Worm (Caenorhabditis elegans) whole organism, L4 larva: Measurements from ENCODE around the gene clec-184.

ENCODE experiments used
- F26F4.8 ChIP-seq: fragments of 200-800 bp; sonication (Bioruptor generic); conservative IDR thresholded peaks from 2 replicates; pipeline ENCODE4 v1.3.6; 2022; ENCODE audit warnings: missing genetic modification characterization, missing compliant biosample characterization
- F49E8.2 ChIP-seq: sonication (generic microtip); optimal IDR thresholded peaks from 2 replicates; lab custom pipeline; 2016; ENCODE audit warnings: missing compliant biosample characterization, mild to moderate bottlenecking, missing genetic modification characterization, borderline replicate concordance
- T20F7.1 ChIP-seq: fragments of 200-800 bp; sonication (Bioruptor generic); optimal IDR thresholded peaks from 2 replicates; lab custom pipeline; 2018; ENCODE audit warnings: mild to moderate bottlenecking, missing genetic modification characterization, missing compliant biosample characterization
- Y105C5A.15 ChIP-seq: fragments of 200-800 bp; sonication (Bioruptor generic); IDR thresholded peaks from 2 replicates; pipeline ENCODE4 v1.3.6; 2022; ENCODE audit warnings: missing genetic modification characterization, missing compliant biosample characterization
- Y48G9A.11 ChIP-seq: fragments of 200-800 bp; sonication (Bioruptor generic); IDR thresholded peaks from 2 replicates; pipeline ENCODE4 v1.3.6; 2022; ENCODE audit warnings: missing genetic modification reagents, missing genetic modification characterization, missing compliant biosample characterization
- Y75B8A.6 ChIP-seq: fragments of 200-800 bp; sonication (Bioruptor generic); IDR thresholded peaks from 2 replicates; pipeline ENCODE4 v1.3.6; 2022; ENCODE audit warnings: missing genetic modification reagents, missing genetic modification characterization, missing compliant biosample characterization
- ZK337.2 ChIP-seq: fragments of 200-800 bp; sonication (Bioruptor generic); IDR thresholded peaks from 2 replicates; pipeline ENCODE4 v1.3.6; 2022; ENCODE audit warnings: missing genetic modification reagents, missing genetic modification characterization, missing compliant biosample characterization
- ceh-20 ChIP-seq: fragments of 200-800 bp; sonication (Bioruptor generic); IDR thresholded peaks from 2 replicates; pipeline ENCODE4 v1.3.6; 2022; ENCODE audit warnings: missing genetic modification reagents, missing genetic modification characterization, missing compliant biosample characterization
- ceh-32 ChIP-seq: sonication (generic microtip); optimal IDR thresholded peaks from 2 replicates; lab custom pipeline; 2016; ENCODE audit warnings: mild to moderate bottlenecking, missing genetic modification characterization, missing compliant biosample characterization; ENCODE audit not compliant: poor library complexity
- ceh-44 ChIP-seq: fragments of 200-800 bp; sonication (Bioruptor generic); IDR thresholded peaks from 2 replicates; pipeline ENCODE4 v1.3.6; 2022; ENCODE audit warnings: missing genetic modification reagents, missing genetic modification characterization, missing compliant biosample characterization
- ctbp-1 ChIP-seq: fragments of 200-800 bp; sonication (Bioruptor generic); IDR thresholded peaks from 2 replicates; pipeline ENCODE4 v1.3.6; 2022; ENCODE audit warnings: missing genetic modification reagents, missing genetic modification characterization, missing compliant biosample characterization
- daf-16 ChIP-seq, 3 experiments: sonication (generic microtip); optimal IDR thresholded peaks; 2 replicates each; lab custom pipeline; 2016 to 2017; ENCODE audit warnings: missing genetic modification characterization in 3 of 3, missing genetic modification reagents in 3 of 3, mild to moderate bottlenecking in 2 of 3, missing compliant biosample characterization in 2 of 3, missing biosample characterization in 1 of 3, moderate library complexity in 1 of 3
- daf-19 ChIP-seq: fragments of 200-800 bp; sonication (Bioruptor generic); conservative IDR thresholded peaks from 2 replicates; pipeline ENCODE4 v1.3.6; 2022; ENCODE audit warnings: missing genetic modification characterization, missing compliant biosample characterization
- dmd-6 ChIP-seq: fragments of 200-800 bp; sonication (Bioruptor generic); IDR thresholded peaks from 2 replicates; pipeline ENCODE4 v1.3.6; 2022; ENCODE audit warnings: missing genetic modification reagents, missing genetic modification characterization, missing compliant biosample characterization
- egl-43 ChIP-seq: fragments of 200-800 bp; sonication (Bioruptor generic); IDR thresholded peaks from 2 replicates; pipeline ENCODE4 v1.3.6; 2022; ENCODE audit warnings: missing genetic modification reagents, missing genetic modification characterization, missing compliant biosample characterization
- fkh-10 ChIP-seq: fragments of 150-350 bp; optimal IDR thresholded peaks from 2 replicates; lab custom pipeline; 2014; ENCODE audit warnings: missing biosample characterization, missing genetic modification reagents, missing genetic modification characterization
- gei-8 ChIP-seq: fragments of 200-800 bp; sonication (Bioruptor generic); optimal IDR thresholded peaks from 2 replicates; lab custom pipeline; 2018; ENCODE audit warnings: mild to moderate bottlenecking, missing genetic modification characterization, missing compliant biosample characterization
- hlh-30 ChIP-seq: sonication (generic microtip); optimal IDR thresholded peaks from 2 replicates; lab custom pipeline; 2017; ENCODE audit warnings: antibody characterized with exemption, mild to moderate bottlenecking, missing genetic modification characterization, missing compliant biosample characterization; ENCODE audit not compliant: insufficient read depth
- hmg-1.1 ChIP-seq: fragments of 200-800 bp; sonication (Bioruptor generic); IDR thresholded peaks from 2 replicates; pipeline ENCODE4 v1.3.6; 2022; ENCODE audit warnings: missing genetic modification reagents, missing genetic modification characterization, missing compliant biosample characterization
- lin-1 ChIP-seq: fragments of 200-800 bp; sonication (Bioruptor generic); IDR thresholded peaks from 2 replicates; pipeline ENCODE4 v1.3.6; 2022; ENCODE audit warnings: missing genetic modification reagents, missing genetic modification characterization, missing compliant biosample characterization
- lin-38 ChIP-seq: fragments of 200-800 bp; sonication (Bioruptor generic); IDR thresholded peaks from 2 replicates; pipeline ENCODE4 v1.3.6; 2022; ENCODE audit warnings: missing genetic modification reagents, missing genetic modification characterization, missing compliant biosample characterization
- lin-39 ChIP-seq: fragments of 150-350 bp; optimal IDR thresholded peaks from 2 replicates; lab custom pipeline; 2014; ENCODE audit warnings: missing biosample characterization, missing genetic modification reagents, missing genetic modification characterization
- lir-3 ChIP-seq: sonication (generic microtip); optimal IDR thresholded peaks from 2 replicates; lab custom pipeline; 2016; ENCODE audit warnings: mild to moderate bottlenecking, missing genetic modification characterization, missing compliant biosample characterization
- lsy-2 ChIP-seq, 2 experiments: fragments of 150-350 bp in 1 of 2; sonication (generic microtip) in 1 of 2; optimal IDR thresholded peaks; 2 replicates each; lab custom pipeline; 2014 to 2017; ENCODE audit warnings: missing biosample characterization in 2 of 2, missing genetic modification characterization in 2 of 2
- madf-5 ChIP-seq, 2 experiments: fragments of 200-800 bp; sonication (Bioruptor generic); IDR thresholded peaks; 2 replicates each; pipeline ENCODE4 v1.3.6; 2022; ENCODE audit warnings: missing compliant biosample characterization in 2 of 2, missing genetic modification characterization in 2 of 2
- madf-9 ChIP-seq: fragments of 200-800 bp; sonication (Bioruptor generic); conservative IDR thresholded peaks from 2 replicates; pipeline ENCODE4 v1.3.6; 2022; ENCODE audit warnings: missing genetic modification reagents, missing genetic modification characterization, missing compliant biosample characterization
- mxl-2 ChIP-seq: fragments of 200-800 bp; sonication (Bioruptor generic); conservative IDR thresholded peaks from 2 replicates; pipeline ENCODE4 v1.3.6; 2022; ENCODE audit warnings: missing genetic modification reagents, missing genetic modification characterization, missing compliant biosample characterization
- mxl-3 ChIP-seq: fragments of 200-800 bp; sonication (Bioruptor generic); optimal IDR thresholded peaks from 2 replicates; lab custom pipeline; 2018; ENCODE audit warnings: mild to moderate bottlenecking, missing genetic modification characterization, missing compliant biosample characterization
- nhr-102 ChIP-seq: sonication (generic microtip); optimal IDR thresholded peaks from 2 replicates; lab custom pipeline; 2016; ENCODE audit warnings: mild to moderate bottlenecking, missing genetic modification characterization, moderate library complexity, missing compliant biosample characterization
- nhr-111 ChIP-seq: fragments of 200-800 bp; sonication (Bioruptor generic); optimal IDR thresholded peaks from 2 replicates; lab custom pipeline; 2018; ENCODE audit warnings: mild to moderate bottlenecking, missing genetic modification characterization, missing compliant biosample characterization
- nhr-237 ChIP-seq: sonication (generic microtip); optimal IDR thresholded peaks from 2 replicates; lab custom pipeline; 2017; ENCODE audit warnings: missing biosample characterization, missing genetic modification characterization
- nhr-28 ChIP-seq: fragments of 150-350 bp; optimal IDR thresholded peaks from 2 replicates; lab custom pipeline; 2014; ENCODE audit warnings: missing biosample characterization, missing genetic modification characterization
- nhr-48 ChIP-seq: sonication (generic microtip); optimal IDR thresholded peaks from 2 replicates; lab custom pipeline; 2016; ENCODE audit warnings: mild to moderate bottlenecking, missing genetic modification characterization, missing compliant biosample characterization
- pha-4 ChIP-seq, 2 experiments: fragments of 150-350 bp in 1 of 2; fragments of 200-800 bp in 1 of 2; sonication (Bioruptor generic) in 1 of 2; IDR thresholded peaks in 1 of 2; optimal IDR thresholded peaks in 1 of 2; 2 replicates each; pipeline versions ENCODE4 v1.3.6 to Lab custom; 2014 to 2022; ENCODE audit warnings: missing genetic modification characterization in 2 of 2, missing genetic modification reagents in 2 of 2, missing biosample characterization in 1 of 2, missing compliant biosample characterization in 1 of 2
- php-3 ChIP-seq: fragments of 200-800 bp; sonication (Bioruptor generic); IDR thresholded peaks from 2 replicates; pipeline ENCODE4 v1.3.6; 2022; ENCODE audit warnings: missing genetic modification reagents, missing genetic modification characterization, missing compliant biosample characterization
- rbr-2 ChIP-seq: sonication (generic microtip); optimal IDR thresholded peaks from 2 replicates; lab custom pipeline; 2016; ENCODE audit warnings: missing genotype, missing genetic modification characterization, missing compliant biosample characterization
- saeg-2 ChIP-seq: fragments of 200-800 bp; sonication (Bioruptor generic); IDR thresholded peaks from 2 replicates; pipeline ENCODE4 v1.3.6; 2022; ENCODE audit warnings: missing genetic modification reagents, missing genetic modification characterization, missing compliant biosample characterization
- set-16 ChIP-seq: fragments of 200-800 bp; sonication (Bioruptor generic); IDR thresholded peaks from 2 replicates; pipeline ENCODE4 v1.3.6; 2022; ENCODE audit warnings: missing genetic modification reagents, missing genetic modification characterization, missing compliant biosample characterization
- snpc-4 ChIP-seq: fragments of 150-350 bp; optimal IDR thresholded peaks from 2 replicates; lab custom pipeline; 2014; ENCODE audit warnings: missing biosample characterization, missing genetic modification characterization
- spr-1 ChIP-seq: sonication (generic microtip); optimal IDR thresholded peaks from 2 replicates; lab custom pipeline; 2016; ENCODE audit warnings: mild to moderate bottlenecking, missing genetic modification characterization, missing compliant biosample characterization
- spr-3 ChIP-seq: fragments of 200-800 bp; sonication (Bioruptor generic); optimal IDR thresholded peaks from 2 replicates; lab custom pipeline; 2018; ENCODE audit warnings: mild to moderate bottlenecking, missing genetic modification characterization, missing compliant biosample characterization
- tag-97 ChIP-seq: fragments of 200-800 bp; sonication (Bioruptor generic); IDR thresholded peaks from 2 replicates; pipeline ENCODE4 v1.3.6; 2022; ENCODE audit warnings: missing genetic modification characterization, missing compliant biosample characterization
- tra-1 ChIP-seq: fragments of 200-800 bp; sonication (Bioruptor generic); IDR thresholded peaks from 2 replicates; pipeline ENCODE4 v1.3.6; 2022; ENCODE audit warnings: missing genetic modification reagents, missing genetic modification characterization, missing compliant biosample characterization
- unc-130 ChIP-seq: sonication (generic microtip); optimal IDR thresholded peaks from 2 replicates; lab custom pipeline; 2016; ENCODE audit warnings: missing genetic modification reagents, missing genetic modification characterization, missing compliant biosample characterization
- unc-39 ChIP-seq: sonication (generic microtip); optimal IDR thresholded peaks from 2 replicates; lab custom pipeline; 2017; ENCODE audit warnings: missing biosample characterization, missing genetic modification characterization
- zfp-3 ChIP-seq: fragments of 200-800 bp; sonication (Bioruptor generic); conservative IDR thresholded peaks from 2 replicates; pipeline ENCODE4 v1.3.6; 2022; ENCODE audit warnings: missing genetic modification reagents, missing genetic modification characterization, missing compliant biosample characterization
- ztf-7 ChIP-seq: fragments of 150-350 bp; optimal IDR thresholded peaks from 2 replicates; lab custom pipeline; 2014; ENCODE audit warnings: missing biosample characterization, missing genetic modification characterization

Gene clec-184

DNA sequence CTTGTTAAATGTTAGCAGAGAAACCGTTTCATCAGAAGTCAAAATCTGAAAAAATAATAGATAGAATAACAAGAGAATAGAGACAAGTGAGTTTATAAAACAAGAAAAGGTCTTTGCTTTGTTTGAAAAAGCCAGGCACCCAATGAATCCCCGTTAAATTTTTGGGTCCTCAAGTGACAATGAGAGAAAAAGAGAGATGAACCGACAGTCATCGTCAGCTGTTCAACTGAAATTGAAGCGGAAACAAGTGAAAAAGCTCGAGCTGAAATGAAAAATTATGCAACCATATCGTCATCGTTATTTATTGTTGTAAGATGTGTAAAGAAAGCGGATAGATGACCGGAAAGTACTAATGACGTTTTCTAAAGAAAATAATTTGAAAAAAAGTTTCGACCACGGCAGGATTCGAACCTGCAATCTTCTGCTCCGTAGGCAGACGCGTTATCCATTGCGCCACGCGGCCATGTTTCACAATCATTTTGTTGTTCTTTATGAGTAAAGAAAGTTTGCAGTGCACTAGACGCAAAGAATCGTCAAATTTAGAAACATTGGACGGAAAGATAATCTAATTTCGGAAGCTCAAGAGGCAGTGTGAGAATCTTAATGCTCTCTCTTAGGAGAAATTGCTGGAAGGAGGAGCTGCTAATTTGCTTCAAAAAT is 14.8 kb upstream of the clec-184 start, which contains the start of gene F08G5.3:
Gene F08G5.3 (minus strand): TSS at position 51 of the 660 bp plus-strand sequence.
- TF ChIP-seq mxl-2 (GFP tag; lab: Robert Waterston, UW), result 0 out of 2 replicates have a peak, but pooled peaks have one; percentile 34
- TF ChIP-seq unc-39, result no peak
- peak; percentile 49 for TF ChIP-seq lir-3
- TF ChIP-seq ztf-7, result peak; percentile 78
- peak; percentile 15 for TF ChIP-seq nhr-28
- peak; percentile 76 for TF ChIP-seq ctbp-1
- TF ChIP-seq fkh-10, result no peak
- TF ChIP-seq T20F7.1 (GFP tag; lab: Kevin White, UChicago), result peak; percentile 41
- TF ChIP-seq daf-16 (GFP tag; optimal IDR thresholded peaks at IDR 0.05; lab: Kevin White, UChicago), result peak in 1 of 2 experiments; percentile 80
- peak; percentile 44 for TF ChIP-seq daf-16 (tag; optimal IDR thresholded peaks at IDR 0.05; lab: Kevin White, UChicago)
- peak; percentile 90 for TF ChIP-seq F26F4.8
- peak; percentile 59 for TF ChIP-seq hlh-30 (tag; lab: Kevin White, UChicago)
- TF ChIP-seq lin-1 (GFP tag; lab: Robert Waterston, UW), result peak; percentile 55; the same call in 1 of the 2 replicates
- peak; percentile 68 for TF ChIP-seq ceh-20 (GFP tag; lab: Robert Waterston, UW)
- TF ChIP-seq zfp-3, result peak; percentile 81
- TF ChIP-seq nhr-102 (tag; lab: Kevin White, UChicago), result peak; percentile 65
- peak; percentile 85; the same call in 1 of the 2 replicates for TF ChIP-seq Y105C5A.15 (GFP tag; lab: Robert Waterston, UW)
- TF ChIP-seq spr-3, result peak; percentile 53
- no peak for TF ChIP-seq ceh-32 (tag; lab: Kevin White, UChicago)
- peak; percentile 76 for TF ChIP-seq hmg-1.1 (GFP tag; lab: Robert Waterston, UW)
- TF ChIP-seq saeg-2, result peak; percentile 66; the same call in 1 of the 2 replicates
- no peak for TF ChIP-seq lin-39
- no peak for TF ChIP-seq daf-19 (GFP tag; lab: Robert Waterston, UW)
- TF ChIP-seq madf-9 (GFP tag; lab: Robert Waterston, UW), result no peak
- peak; percentile 73 for TF ChIP-seq ZK337.2
- TF ChIP-seq Y48G9A.11 (GFP tag; lab: Robert Waterston, UW), result peak; percentile 86
- TF ChIP-seq egl-43 (GFP tag; lab: Robert Waterston, UW), result peak; percentile 91
- TF ChIP-seq dmd-6 (GFP tag; lab: Robert Waterston, UW), result peak; percentile 46
- no peak for TF ChIP-seq snpc-4 (tag; lab: Kevin White, UChicago)
- TF ChIP-seq nhr-237 (tag; lab: Kevin White, UChicago), result no peak
- peak; percentile 78 for TF ChIP-seq tra-1 (GFP tag; lab: Robert Waterston, UW)
- peak; percentile 69 for TF ChIP-seq nhr-111
- TF ChIP-seq Y75B8A.6, result 0 out of 2 replicates have a peak, but pooled peaks have one; percentile 53
- TF ChIP-seq set-16 (GFP tag; lab: Robert Waterston, UW), result no peak
- no peak for TF ChIP-seq spr-1 (tag; lab: Kevin White, UChicago)
- peak in 1 of 2 experiments; percentile 58 for TF ChIP-seq lsy-2 (tag; optimal IDR thresholded peaks at IDR 0.05; lab: Kevin White, UChicago)
- TF ChIP-seq gei-8, result peak; percentile 72
- TF ChIP-seq F49E8.2, result peak; percentile 51
- TF ChIP-seq mxl-3 (GFP tag; lab: Kevin White, UChicago), result no peak
- TF ChIP-seq ceh-44 (GFP tag; lab: Robert Waterston, UW), result 0 out of 2 replicates have a peak, but pooled peaks have one; percentile 43
- TF ChIP-seq rbr-2 (tag; lab: Kevin White, UChicago), result peak; percentile 47
- peak in 1 of 2 experiments; percentile 66; a peak in 1 of 4 replicates for TF ChIP-seq madf-5 (GFP tag; IDR thresholded peaks at IDR 0.05; lab: Robert Waterston, UW)
- TF ChIP-seq unc-130 (GFP tag; lab: Kevin White, UChicago), result peak; percentile 68
- TF ChIP-seq lin-38 (GFP tag; lab: Robert Waterston, UW), result peak; percentile 82
- peak; percentile 31; the same call in 1 of the 2 replicates for TF ChIP-seq php-3 (GFP tag; lab: Robert Waterston, UW)
- peak; percentile 91 for TF ChIP-seq pha-4 (GFP tag; IDR thresholded peaks at IDR 0.05; lab: Robert Waterston, UW)
- no peak for TF ChIP-seq pha-4 (tag; optimal IDR thresholded peaks at IDR 0.05; lab: Kevin White, UChicago)
- TF ChIP-seq tag-97, result no peak
- peak; percentile 23 for TF ChIP-seq nhr-48
